Fruit fly (Drosophila melanogaster): ENCODE measurements around the gene Fum2.

The Fum2 gene

dm6 chrX:6698248-6698812 is 16.8 kb downstream of the Fum2 start, which contains the start of gene CG14440 (continued):
- TF ChIP-seq bbx (GFP tag; IDR thresholded peaks at IDR 0.05; ENCODE audit: partially characterized antibody), result peak; percentile 25; the same call in 1 of the 2 replicates
- peak; percentile 4 for TF ChIP-seq Ets97D (GFP tag; optimal IDR thresholded peaks at IDR 0.05)
- TF ChIP-seq hkb (optimal IDR thresholded peaks at IDR 0.05), result no peak
- TF ChIP-seq hkb (GFP tag; IDR thresholded peaks at IDR 0.05), result peak; percentile 40; the same call in 1 of the 2 replicates
- TF ChIP-seq CG17186 (GFP tag; optimal IDR thresholded peaks at IDR 0.05), result no peak
- TF ChIP-seq abd-A (tag; optimal IDR thresholded peaks at IDR 0.05), result peak; percentile 36
- TF ChIP-seq wek (GFP tag; optimal IDR thresholded peaks at IDR 0.05), result peak; percentile 15
- TF ChIP-seq sd (tag; optimal IDR thresholded peaks at IDR 0.05), result peak; percentile 37
- TF ChIP-seq hbn (GFP tag; IDR thresholded peaks at IDR 0.05; ENCODE audit: partially characterized antibody), result no peak
- 0 out of 3 replicates have a peak, but pooled peaks have one; percentile 43 for TF ChIP-seq otp (GFP tag; IDR thresholded peaks at IDR 0.05)
- TF ChIP-seq CG1603 (tag; optimal IDR thresholded peaks at IDR 0.05), result peak; percentile 8
- peak; percentile 8; the same call in 1 of the 2 replicates for TF ChIP-seq NFAT (GFP tag; IDR thresholded peaks at IDR 0.05)
- no peak for TF ChIP-seq CG4730 (GFP tag; IDR thresholded peaks at IDR 0.05)
- no peak for TF ChIP-seq CG16815 (GFP tag; optimal IDR thresholded peaks at IDR 0.05)
- TF ChIP-seq CG4854 (GFP tag; optimal IDR thresholded peaks at IDR 0.05), result no peak
- TF ChIP-seq CG14014 (GFP tag; IDR thresholded peaks at IDR 0.05), result peak; percentile 33; the same call in 1 of the 2 replicates
- no peak for TF ChIP-seq CG17612 (GFP tag; IDR thresholded peaks at IDR 0.05)
- no peak for TF ChIP-seq usp (GFP tag; optimal IDR thresholded peaks at IDR 0.05)
- TF ChIP-seq Lhr (GFP tag; optimal IDR thresholded peaks at IDR 0.05), result peak; percentile 7
- peak; percentile 5 for TF ChIP-seq kni (GFP tag; optimal IDR thresholded peaks at IDR 0.05)
- peak; percentile 28 for TF ChIP-seq caup (GFP tag; optimal IDR thresholded peaks at IDR 0.05; ENCODE audit: severe bottlenecking)
- no peak for TF ChIP-seq MTF-1 (GFP tag; optimal IDR thresholded peaks at IDR 0.05; ENCODE audit: borderline replicate concordance)
- TF ChIP-seq Blimp-1 (GFP tag; optimal IDR thresholded peaks at IDR 0.05), result no peak
- peak; percentile 23 for TF ChIP-seq CG2678 (tag; optimal IDR thresholded peaks at IDR 0.05)
- TF ChIP-seq bsh (GFP tag; optimal IDR thresholded peaks at IDR 0.05), result peak in 1 of 2 experiments; percentile 7
- TF ChIP-seq CoRest (tag; optimal IDR thresholded peaks at IDR 0.05), result no peak
- TF ChIP-seq slp2 (GFP tag; optimal IDR thresholded peaks at IDR 0.05), result no peak
- no peak for TF ChIP-seq oc (tag; optimal IDR thresholded peaks at IDR 0.05)
- TF ChIP-seq YL-1 (GFP tag; optimal IDR thresholded peaks at IDR 0.05), result peak; percentile 54
- TF ChIP-seq ttk (GFP tag; IDR thresholded peaks at IDR 0.05), result no peak
- TF ChIP-seq CG15601 (tag; optimal IDR thresholded peaks at IDR 0.05), result peak; percentile 30
- TF ChIP-seq unc-4 (GFP tag; IDR thresholded peaks at IDR 0.05; ENCODE audit: partially characterized antibody), result 0 out of 2 replicates have a peak, but pooled peaks have one; percentile 11
- TF ChIP-seq CG2116 (GFP tag; optimal IDR thresholded peaks at IDR 0.05), result peak; percentile 24
- peak; percentile 12 for TF ChIP-seq CG10147 (GFP tag; optimal IDR thresholded peaks at IDR 0.05)
- TF ChIP-seq Myb (GFP tag; optimal IDR thresholded peaks at IDR 0.05), result peak; percentile 15
- TF ChIP-seq MESR4 (GFP tag; optimal IDR thresholded peaks at IDR 0.05), result peak; percentile 50
- TF ChIP-seq sens (GFP tag), result peak; percentile 63
- TF ChIP-seq MBD-R2 (GFP tag; IDR thresholded peaks at IDR 0.05), result peak; percentile 39
- TF ChIP-seq Fer1 (GFP tag; optimal IDR thresholded peaks at IDR 0.05), result peak; percentile 41
- TF ChIP-seq Vsx1 (GFP tag; optimal IDR thresholded peaks at IDR 0.05), result peak; percentile 2
- 0 out of 2 replicates have a peak, but pooled peaks have one; percentile 39 for TF ChIP-seq vvl (GFP tag; IDR thresholded peaks at IDR 0.05)
- TF ChIP-seq al (GFP tag; IDR thresholded peaks at IDR 0.05), result no peak
- no peak for TF ChIP-seq bab2 (GFP tag; optimal IDR thresholded peaks at IDR 0.05)
- TF ChIP-seq E2f2 (GFP tag; IDR thresholded peaks at IDR 0.05), result peak; percentile 38
- peak; percentile 48 for TF ChIP-seq CG13296 (GFP tag; optimal IDR thresholded peaks at IDR 0.05)
